Worm (Caenorhabditis elegans) whole organism, L3 larva: Measurements from ENCODE around the gene T13F2.2.

ENCODE experiments used
- R02D3.7 ChIP-seq: fragments of 150-350 bp; optimal IDR thresholded peaks from 2 replicates; lab custom pipeline; 2014; ENCODE audit warnings: missing biosample characterization, missing genetic modification characterization
- ZK546.5 ChIP-seq: sonication (generic microtip); optimal IDR thresholded peaks from 2 replicates; lab custom pipeline; 2017; ENCODE audit warnings: missing biosample characterization, missing genetic modification characterization
- aly-2 ChIP-seq: fragments of 150-350 bp; optimal IDR thresholded peaks from 2 replicates; lab custom pipeline; 2014; ENCODE audit warnings: missing biosample characterization, missing genetic modification characterization
- ama-1 ChIP-seq: fragments of 150-350 bp; optimal IDR thresholded peaks from 2 replicates; lab custom pipeline; 2018
- ceh-16 ChIP-seq: sonication (generic microtip); optimal IDR thresholded peaks from 2 replicates; lab custom pipeline; 2017; ENCODE audit warnings: missing biosample characterization, missing genetic modification characterization
- ceh-28 ChIP-seq: fragments of 150-350 bp; optimal IDR thresholded peaks from 2 replicates; lab custom pipeline; 2014; ENCODE audit warnings: missing biosample characterization, missing genetic modification reagents, missing genetic modification characterization
- ceh-82 ChIP-seq: fragments of 150-350 bp; optimal IDR thresholded peaks from 2 replicates; lab custom pipeline; 2014; ENCODE audit warnings: missing biosample characterization, missing genetic modification characterization
- ceh-9 ChIP-seq: sonication (generic microtip); optimal IDR thresholded peaks from 2 replicates; lab custom pipeline; 2018; ENCODE audit warnings: missing biosample characterization, missing genetic modification characterization
- daf-12 ChIP-seq: fragments of 150-350 bp; optimal IDR thresholded peaks from 2 replicates; lab custom pipeline; 2014; ENCODE audit warnings: missing biosample characterization, missing genetic modification reagents, missing genetic modification characterization
- egl-27 ChIP-seq: sonication (generic microtip); optimal IDR thresholded peaks from 4 replicates; lab custom pipeline; 2017; ENCODE audit warnings: missing biosample characterization, missing genetic modification reagents, missing genetic modification characterization
- egl-5 ChIP-seq: fragments of 150-350 bp; optimal IDR thresholded peaks from 2 replicates; lab custom pipeline; 2017; ENCODE audit warnings: missing biosample characterization, missing genetic modification reagents, missing genetic modification characterization, inconsistent platforms
- elt-1 ChIP-seq: fragments of 150-350 bp; optimal IDR thresholded peaks from 2 replicates; lab custom pipeline; 2014; ENCODE audit warnings: missing biosample characterization, missing genetic modification characterization
- elt-2 ChIP-seq: sonication (generic microtip); optimal IDR thresholded peaks from 2 replicates; lab custom pipeline; 2016; ENCODE audit warnings: missing genetic modification reagents, mild to moderate bottlenecking, missing genetic modification characterization, missing compliant biosample characterization
- elt-3 ChIP-seq, 3 experiments: fragments of 150-350 bp in 1 of 3; sonication (generic microtip) in 2 of 3; optimal IDR thresholded peaks; 2 replicates in 2 of 3; 4 replicates in 1 of 3; lab custom pipeline; 2014 to 2017; ENCODE audit warnings: missing biosample characterization in 3 of 3, missing genetic modification characterization in 3 of 3
- eor-1 ChIP-seq, 2 experiments: fragments of 150-350 bp; optimal IDR thresholded peaks; 2 replicates each; lab custom pipeline; 2014 to 2018; ENCODE audit warnings: missing biosample characterization in 2 of 2, missing genetic modification characterization in 2 of 2
- fkh-10 ChIP-seq: sonication (generic microtip); optimal IDR thresholded peaks from 2 replicates; lab custom pipeline; 2017; ENCODE audit warnings: missing biosample characterization, missing genetic modification reagents, missing genetic modification characterization
- fkh-2 ChIP-seq: fragments of 150-350 bp; optimal IDR thresholded peaks from 2 replicates; lab custom pipeline; 2014; ENCODE audit warnings: missing biosample characterization, missing genetic modification reagents, missing genetic modification characterization
- fos-1 ChIP-seq: fragments of 150-350 bp; optimal IDR thresholded peaks from 2 replicates; lab custom pipeline; 2014; ENCODE audit warnings: missing biosample characterization, missing genetic modification characterization
- hmg-11 ChIP-seq: sonication (generic microtip); optimal IDR thresholded peaks from 2 replicates; lab custom pipeline; 2016; ENCODE audit warnings: missing genetic modification characterization, missing compliant biosample characterization
- jun-1 ChIP-seq: fragments of 150-350 bp; optimal IDR thresholded peaks from 2 replicates; lab custom pipeline; 2014; ENCODE audit warnings: missing biosample characterization, missing genetic modification reagents, missing genetic modification characterization
- lin-15B ChIP-seq: fragments of 150-350 bp; optimal IDR thresholded peaks from 2 replicates; lab custom pipeline; 2014; ENCODE audit warnings: missing biosample characterization, missing genetic modification characterization
- lin-39 ChIP-seq: fragments of 150-350 bp; optimal IDR thresholded peaks from 2 replicates; lab custom pipeline; 2018; ENCODE audit warnings: missing biosample characterization, missing genetic modification reagents, missing genetic modification characterization
- lsy-12 ChIP-seq: sonication (generic microtip); optimal IDR thresholded peaks from 2 replicates; lab custom pipeline; 2016; ENCODE audit warnings: mild to moderate bottlenecking, missing genetic modification characterization, missing compliant biosample characterization
- mdl-1 ChIP-seq: fragments of 150-350 bp; optimal IDR thresholded peaks from 2 replicates; lab custom pipeline; 2014; ENCODE audit warnings: missing biosample characterization, missing genetic modification characterization
- mml-1 ChIP-seq: fragments of 150-350 bp; sonication (generic microtip); optimal IDR thresholded peaks from 3 replicates; lab custom pipeline; 2014; ENCODE audit warnings: missing biosample characterization, missing genetic modification characterization
- nfya-1 ChIP-seq: sonication (generic microtip); optimal IDR thresholded peaks from 2 replicates; lab custom pipeline; 2017; ENCODE audit warnings: missing genetic modification characterization, mild to moderate bottlenecking, missing compliant biosample characterization, antibody characterized with exemption, moderate library complexity; ENCODE audit not compliant: insufficient read depth
- nhr-11 ChIP-seq: fragments of 150-350 bp; optimal IDR thresholded peaks from 2 replicates; lab custom pipeline; 2014; ENCODE audit warnings: missing biosample characterization, missing genetic modification characterization
- nhr-12 ChIP-seq: fragments of 150-350 bp; optimal IDR thresholded peaks from 2 replicates; lab custom pipeline; 2014; ENCODE audit warnings: missing biosample characterization, missing genetic modification characterization
- nhr-23 ChIP-seq: fragments of 150-350 bp; optimal IDR thresholded peaks from 2 replicates; lab custom pipeline; 2014; ENCODE audit warnings: missing biosample characterization, missing genetic modification reagents, missing genetic modification characterization
- nhr-237 ChIP-seq: fragments of 150-350 bp; optimal IDR thresholded peaks from 2 replicates; lab custom pipeline; 2014; ENCODE audit warnings: missing biosample characterization, missing genetic modification characterization
- nhr-25 ChIP-seq: sonication (generic microtip); optimal IDR thresholded peaks from 2 replicates; lab custom pipeline; 2017; ENCODE audit warnings: missing biosample characterization, missing genetic modification characterization
- nhr-28 ChIP-seq: fragments of 150-350 bp; optimal IDR thresholded peaks from 2 replicates; lab custom pipeline; 2014; ENCODE audit warnings: missing biosample characterization, missing genetic modification characterization
- nhr-43 ChIP-seq: sonication (generic microtip); optimal IDR thresholded peaks from 2 replicates; lab custom pipeline; 2016; ENCODE audit warnings: mild to moderate bottlenecking, missing genetic modification characterization, missing compliant biosample characterization; ENCODE audit not compliant: poor library complexity, severe bottlenecking
- nhr-67 ChIP-seq: fragments of 150-350 bp; optimal IDR thresholded peaks from 2 replicates; lab custom pipeline; 2014; ENCODE audit warnings: missing biosample characterization, missing genetic modification characterization
- nhr-76 ChIP-seq: fragments of 150-350 bp; sonication (generic microtip); optimal IDR thresholded peaks from 5 replicates; lab custom pipeline; 2014; ENCODE audit warnings: missing biosample characterization, missing genetic modification characterization
- nhr-77 ChIP-seq: fragments of 150-350 bp; optimal IDR thresholded peaks from 2 replicates; lab custom pipeline; 2014; ENCODE audit warnings: missing biosample characterization, missing genetic modification characterization
- pha-4 ChIP-seq: fragments of 150-350 bp; optimal IDR thresholded peaks from 2 replicates; lab custom pipeline; 2014; ENCODE audit warnings: missing biosample characterization, missing genetic modification reagents, missing genetic modification characterization
- pqm-1 ChIP-seq: fragments of 150-350 bp; optimal IDR thresholded peaks from 2 replicates; lab custom pipeline; 2017; ENCODE audit warnings: missing biosample characterization, missing genetic modification characterization, inconsistent platforms
- sea-2 ChIP-seq: fragments of 150-350 bp; sonication (generic microtip); optimal IDR thresholded peaks from 4 replicates; lab custom pipeline; 2014; ENCODE audit warnings: missing biosample characterization, missing genetic modification reagents, missing genetic modification characterization
- skn-1 ChIP-seq: fragments of 150-350 bp; optimal IDR thresholded peaks from 2 replicates; lab custom pipeline; 2014; ENCODE audit warnings: missing biosample characterization, missing genetic modification characterization
- snpc-4 ChIP-seq: fragments of 150-350 bp; optimal IDR thresholded peaks from 2 replicates; lab custom pipeline; 2014; ENCODE audit warnings: missing biosample characterization, missing genetic modification characterization
- tbx-2 ChIP-seq: sonication (generic microtip); optimal IDR thresholded peaks from 2 replicates; lab custom pipeline; 2016; ENCODE audit warnings: mild to moderate bottlenecking, missing genetic modification characterization, missing compliant biosample characterization
- unc-39 ChIP-seq: sonication (generic microtip); optimal IDR thresholded peaks from 4 replicates; lab custom pipeline; 2017; ENCODE audit warnings: missing biosample characterization, missing genetic modification characterization
- unc-62 ChIP-seq: fragments of 150-350 bp; sonication (generic microtip); optimal IDR thresholded peaks from 4 replicates; lab custom pipeline; 2014; ENCODE audit warnings: missing biosample characterization, missing genetic modification reagents, missing genetic modification characterization
- zag-1 ChIP-seq: fragments of 150-350 bp; optimal IDR thresholded peaks from 2 replicates; lab custom pipeline; 2014; ENCODE audit warnings: missing biosample characterization, missing genetic modification characterization
- ztf-11 ChIP-seq: fragments of 150-350 bp; optimal IDR thresholded peaks from 2 replicates; lab custom pipeline; 2014; ENCODE audit warnings: missing biosample characterization, missing genetic modification characterization
- ztf-4 ChIP-seq: fragments of 150-350 bp; optimal IDR thresholded peaks from 2 replicates; lab custom pipeline; 2014; ENCODE audit warnings: missing biosample characterization, missing genetic modification characterization

The T13F2.2 gene

ce11 chrIV:9756647-9757424 is 40.3 kb downstream of the T13F2.2 start:
- TF ChIP-seq eor-1 (tag; optimal IDR thresholded peaks at IDR 0.05; lab: Kevin White, UChicago), result no peak
- TF ChIP-seq nhr-67 (tag; lab: Kevin White, UChicago), result no peak
- TF ChIP-seq nfya-1 (tag; lab: Kevin White, UChicago), result peak; percentile 2
- TF ChIP-seq jun-1, result peak; percentile 44
- TF ChIP-seq ceh-9, result no peak
- no peak for TF ChIP-seq nhr-11
- no peak for TF ChIP-seq R02D3.7
- no peak for TF ChIP-seq tbx-2 (tag; lab: Kevin White, UChicago)
- peak; percentile 43 for TF ChIP-seq nhr-43
- no peak for TF ChIP-seq mdl-1 (tag; lab: Kevin White, UChicago)
- no peak for TF ChIP-seq sea-2
- TF ChIP-seq nhr-28 (tag; lab: Kevin White, UChicago), result no peak
- TF ChIP-seq hmg-11 (tag; lab: Kevin White, UChicago), result no peak
- no peak for TF ChIP-seq nhr-237
- peak; percentile 65 for TF ChIP-seq elt-2 (tag; lab: Kevin White, UChicago)
- no peak for TF ChIP-seq snpc-4 (tag; lab: Kevin White, UChicago)
- no peak for TF ChIP-seq nhr-77 (tag; lab: Kevin White, UChicago)
- TF ChIP-seq ama-1, result no peak
- TF ChIP-seq elt-1, result no peak
- TF ChIP-seq ceh-16 (tag; lab: Kevin White, UChicago), result no peak
- TF ChIP-seq nhr-76, result no peak
- peak; percentile 25 for TF ChIP-seq pqm-1 (tag; lab: Kevin White, UChicago)
- no peak for TF ChIP-seq nhr-12 (tag; lab: Kevin White, UChicago)
- TF ChIP-seq unc-62 (GFP tag; lab: Kevin White, UChicago), result no peak
- TF ChIP-seq nhr-25 (tag; lab: Kevin White, UChicago), result peak; percentile 49
- no peak for TF ChIP-seq fos-1 (tag; lab: Kevin White, UChicago)
- no peak for TF ChIP-seq lin-39 (tag; lab: Kevin White, UChicago)
- TF ChIP-seq lsy-12 (tag; lab: Kevin White, UChicago), result no peak
- no peak for TF ChIP-seq daf-12 (tag; lab: Kevin White, UChicago)
- no peak for TF ChIP-seq aly-2
- TF ChIP-seq fkh-10 (GFP tag; lab: Kevin White, UChicago), result no peak
- no peak for TF ChIP-seq ZK546.5
- TF ChIP-seq ceh-28 (tag; lab: Kevin White, UChicago), result peak; percentile 31
- no peak for TF ChIP-seq unc-39 (tag; lab: Kevin White, UChicago)
- TF ChIP-seq nhr-23 (tag; lab: Kevin White, UChicago), result peak; percentile 82
- TF ChIP-seq ceh-82, result no peak
- TF ChIP-seq ztf-4 (tag; lab: Kevin White, UChicago), result no peak
- TF ChIP-seq zag-1 (tag; lab: Kevin White, UChicago), result no peak
- TF ChIP-seq elt-3 (tag; optimal IDR thresholded peaks at IDR 0.05; lab: Kevin White, UChicago), result no peak
- TF ChIP-seq mml-1, result no peak
- TF ChIP-seq lin-15B (tag; lab: Kevin White, UChicago), result peak; percentile 0
- TF ChIP-seq egl-5 (tag; lab: Kevin White, UChicago), result no peak
- TF ChIP-seq fkh-2 (tag; lab: Kevin White, UChicago), result no peak
- no peak for TF ChIP-seq egl-27 (tag; lab: Kevin White, UChicago)
- peak; percentile 71 for TF ChIP-seq pha-4
- TF ChIP-seq ztf-11 (tag; lab: Kevin White, UChicago), result no peak
- TF ChIP-seq skn-1, result no peak
